Fruit fly (Drosophila melanogaster) whole organism: Measurements from ENCODE around the gene CG10211.

Experiments
- CG8478 ChIP-seq: fragments of >200 bp; optimal IDR thresholded peaks from 2 replicates; lab custom pipeline; 2018; ENCODE audit warnings: inconsistent platforms
- Dll ChIP-seq: fragments of >200 bp; optimal IDR thresholded peaks from 2 replicates; lab custom pipeline; 2017
- EcR ChIP-seq, 2 experiments: fragments of >200 bp; optimal IDR thresholded peaks; 2 replicates each; lab custom pipeline; 2017; ENCODE audit warnings: missing biosample characterization in 2 of 2, missing genetic modification characterization in 2 of 2, missing genetic modification reagents in 2 of 2
- pan ChIP-seq: fragments of >200 bp; optimal IDR thresholded peaks from 2 replicates; lab custom pipeline; 2017
- psq ChIP-seq: fragments of >200 bp; optimal IDR thresholded peaks from 2 replicates; lab custom pipeline; 2017
- usp ChIP-seq: fragments of >200 bp; optimal IDR thresholded peaks from 2 replicates; lab custom pipeline; 2017; ENCODE audit warnings: missing biosample characterization, missing genetic modification characterization, mixed read lengths

The CG10211 gene

DNA sequence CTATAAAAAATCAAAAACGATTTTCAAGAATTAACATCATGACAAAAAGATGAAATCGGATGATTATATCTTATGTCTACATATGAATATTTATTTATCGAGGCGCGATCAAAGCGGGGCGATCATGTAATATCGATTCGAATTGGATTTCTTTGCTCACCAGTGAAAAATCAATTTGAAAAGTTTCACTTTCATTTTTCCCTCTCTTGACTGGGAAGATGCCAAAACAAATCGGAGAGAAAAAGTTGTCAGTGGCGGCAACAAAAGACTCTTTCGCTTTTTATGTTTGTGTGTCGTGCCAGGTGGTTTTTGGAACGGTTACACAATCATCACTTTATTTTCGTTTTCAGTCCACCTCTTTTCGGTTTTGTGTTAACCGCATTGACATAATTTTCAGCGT lies 1.6 kb downstream of the CG10211 start:
- TF ChIP-seq EcR (GFP tag; optimal IDR thresholded peaks at IDR 0.05; lab: Kevin White, UChicago) (no peak), usp (GFP tag; lab: Kevin White, UChicago) (no peak), Dll (lab: Kevin White, UChicago) (no peak), psq (lab: Kevin White, UChicago) (no peak), pan (lab: Kevin White, UChicago) (no peak), CG8478 (lab: Kevin White, UChicago) (no peak)

DNA sequence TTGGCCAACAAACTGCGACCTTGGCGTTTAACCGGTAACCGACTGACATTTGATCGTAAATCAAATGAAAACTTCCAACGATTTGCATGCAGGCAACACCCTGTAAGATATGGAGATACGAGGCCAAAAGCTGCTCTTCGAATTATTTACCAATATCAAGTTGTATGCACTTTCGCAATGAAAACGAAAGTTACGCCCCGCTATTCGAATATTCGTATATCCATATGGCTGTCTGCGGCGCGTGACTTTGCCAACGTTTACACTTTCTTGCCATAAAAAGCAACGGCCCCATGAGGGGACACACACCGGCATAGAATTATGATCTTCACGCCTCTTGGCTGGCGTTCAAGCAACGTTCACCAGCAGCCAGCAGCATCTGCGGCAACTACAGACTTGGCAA lies 5.0 kb downstream of the CG10211 start:
- TF ChIP-seq psq (lab: Kevin White, UChicago), result no peak
- TF ChIP-seq CG8478 (lab: Kevin White, UChicago), result no peak
- TF ChIP-seq pan (lab: Kevin White, UChicago), result no peak

dm6 chr2L:18523003-18523402 lies 5.7 kb downstream of the CG10211 start:
- TF ChIP-seq EcR (GFP tag; optimal IDR thresholded peaks at IDR 0.05; lab: Kevin White, UChicago) (no peak), Dll (lab: Kevin White, UChicago) (no peak), usp (GFP tag; lab: Kevin White, UChicago) (no peak), pan (lab: Kevin White, UChicago) (no peak), CG8478 (lab: Kevin White, UChicago) (no peak), psq (lab: Kevin White, UChicago) (no peak)

dm6 chr2L:18524896-18525295 lies 7.6 kb downstream of the CG10211 start:
- TF ChIP-seq pan (lab: Kevin White, UChicago) (no peak), Dll (lab: Kevin White, UChicago) (no peak), usp (GFP tag; lab: Kevin White, UChicago) (no peak), EcR (GFP tag; optimal IDR thresholded peaks at IDR 0.05; lab: Kevin White, UChicago) (no peak), psq (lab: Kevin White, UChicago) (no peak), CG8478 (lab: Kevin White, UChicago) (no peak)

DNA sequence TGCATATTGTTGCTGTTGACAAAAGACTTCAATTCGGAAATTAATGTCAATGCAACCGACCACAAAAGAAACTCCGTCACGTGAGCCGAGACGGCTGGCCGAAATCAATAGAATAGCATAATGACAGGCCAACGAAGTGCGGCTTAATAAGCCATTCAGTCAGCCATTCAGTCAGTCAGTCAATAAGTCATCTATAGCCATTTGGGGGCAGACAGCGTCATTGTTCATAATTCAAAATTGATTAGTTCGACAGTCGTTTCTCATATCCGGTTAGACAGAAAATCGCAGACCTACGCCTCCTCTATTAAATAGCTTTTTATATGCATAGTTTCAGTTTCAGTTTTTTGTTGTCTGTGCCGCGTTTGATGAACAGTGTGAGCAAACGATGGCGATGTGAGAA lies 8.7 kb downstream of the CG10211 start:
- no peak for TF ChIP-seq CG8478 (lab: Kevin White, UChicago)
- no peak for TF ChIP-seq usp (GFP tag; lab: Kevin White, UChicago)
- no peak for TF ChIP-seq pan (lab: Kevin White, UChicago)
- TF ChIP-seq Dll (lab: Kevin White, UChicago), result no peak
- TF ChIP-seq EcR (GFP tag; optimal IDR thresholded peaks at IDR 0.05; lab: Kevin White, UChicago), result no peak
- TF ChIP-seq psq (lab: Kevin White, UChicago), result no peak

DNA sequence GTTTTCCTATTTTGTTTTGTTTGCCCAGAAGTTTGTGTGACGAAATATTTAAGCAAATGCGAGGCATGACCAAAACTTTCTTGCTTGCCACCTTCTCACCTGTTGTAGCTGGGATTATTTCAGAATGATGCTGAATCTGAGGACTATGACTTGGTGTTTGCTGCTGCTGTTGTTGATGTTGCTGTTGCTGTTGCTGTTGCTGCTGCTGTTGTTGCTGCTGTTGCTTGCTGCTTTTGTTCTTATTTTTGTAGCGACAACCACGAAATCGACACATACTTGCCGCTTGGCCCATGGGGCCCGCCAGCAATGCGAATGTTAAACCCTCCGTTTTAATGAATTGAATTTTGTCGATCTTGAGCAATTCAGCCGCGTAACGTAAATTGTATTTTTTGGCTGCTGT lies 29.1 kb downstream of the CG10211 start:
- TF ChIP-seq psq (lab: Kevin White, UChicago), result no peak
- no peak for TF ChIP-seq Dll (lab: Kevin White, UChicago)
- TF ChIP-seq usp (GFP tag; lab: Kevin White, UChicago), result no peak
- no peak for TF ChIP-seq pan (lab: Kevin White, UChicago)
- no peak for TF ChIP-seq CG8478 (lab: Kevin White, UChicago)
- TF ChIP-seq EcR (GFP tag; optimal IDR thresholded peaks at IDR 0.05; lab: Kevin White, UChicago), result no peak

DNA sequence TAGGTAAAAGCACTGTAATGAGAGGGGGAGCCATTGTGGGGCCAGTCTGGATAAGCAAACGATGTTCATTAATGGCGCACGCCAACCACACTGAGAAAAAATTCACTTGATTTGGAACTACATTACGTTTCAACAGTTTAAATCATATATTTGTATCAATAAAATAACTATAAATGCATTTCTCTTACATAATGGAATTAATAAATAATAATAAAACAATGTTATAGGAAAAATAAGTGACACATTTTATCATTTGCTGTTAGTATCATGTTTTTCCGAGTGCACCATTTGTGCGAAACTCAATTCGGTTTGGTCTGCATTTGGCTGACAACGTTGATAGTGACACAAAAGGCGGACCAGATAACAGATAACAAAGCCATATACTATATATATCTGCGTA lies 31.5 kb downstream of the CG10211 start:
- no peak for TF ChIP-seq EcR (GFP tag; optimal IDR thresholded peaks at IDR 0.05; lab: Kevin White, UChicago)
- no peak for TF ChIP-seq CG8478 (lab: Kevin White, UChicago)
- TF ChIP-seq usp (GFP tag; lab: Kevin White, UChicago), result no peak
- no peak for TF ChIP-seq Dll (lab: Kevin White, UChicago)
- no peak for TF ChIP-seq pan (lab: Kevin White, UChicago)
- TF ChIP-seq psq (lab: Kevin White, UChicago), result no peak

DNA sequence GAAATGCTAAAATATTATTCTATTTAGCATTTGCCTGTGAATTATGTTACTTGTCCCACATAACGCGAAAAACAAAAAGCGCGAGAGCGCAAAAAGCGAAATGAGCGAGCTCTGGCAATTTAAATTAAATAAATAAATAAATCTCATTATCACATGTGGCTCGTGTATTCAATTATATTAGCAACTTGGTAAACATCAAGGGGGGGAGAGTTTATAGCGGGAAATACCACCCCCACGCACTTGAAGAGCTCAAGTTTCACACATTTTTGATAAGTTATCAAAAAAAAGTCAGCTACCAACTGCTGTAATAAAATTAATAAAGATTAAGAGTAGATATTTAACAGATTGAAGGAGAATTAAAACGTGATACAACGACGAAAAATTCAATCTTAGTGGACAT lies 32.2 kb downstream of the CG10211 start:
- TF ChIP-seq psq (lab: Kevin White, UChicago) (no peak), Dll (lab: Kevin White, UChicago) (no peak), CG8478 (lab: Kevin White, UChicago) (no peak), pan (lab: Kevin White, UChicago) (no peak), usp (GFP tag; lab: Kevin White, UChicago) (no peak), EcR (GFP tag; optimal IDR thresholded peaks at IDR 0.05; lab: Kevin White, UChicago) (no peak)

- no peak for TF ChIP-seq pan (lab: Kevin White, UChicago)
- TF ChIP-seq psq (lab: Kevin White, UChicago), result no peak
- no peak for TF ChIP-seq EcR (GFP tag; optimal IDR thresholded peaks at IDR 0.05; lab: Kevin White, UChicago)
- no peak for TF ChIP-seq CG8478 (lab: Kevin White, UChicago)
- TF ChIP-seq Dll (lab: Kevin White, UChicago), result no peak
- TF ChIP-seq usp (GFP tag; lab: Kevin White, UChicago), result no peak
These were observed 36.9 kb downstream of the CG10211 start for dm6 chr2L:18554205-18554604.

DNA sequence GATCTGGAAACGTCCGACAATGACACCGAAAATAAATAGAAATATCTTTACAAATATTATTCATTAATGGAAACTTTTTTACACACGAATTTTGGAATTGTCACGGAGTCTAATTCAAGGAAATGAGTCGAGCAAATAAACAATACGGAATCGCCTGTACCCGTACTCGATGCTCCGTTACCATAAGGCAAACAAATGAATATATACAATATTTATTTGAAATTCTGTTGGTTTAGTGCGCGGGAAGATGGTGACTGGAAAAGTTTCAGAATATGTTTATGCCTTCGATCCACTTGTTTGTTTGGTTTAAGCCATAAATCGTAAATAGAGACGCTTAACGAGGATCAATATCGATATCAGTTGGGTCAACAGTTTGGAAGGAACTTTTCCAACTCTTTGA lies 39.1 kb downstream of the CG10211 start:
- no peak for TF ChIP-seq pan (lab: Kevin White, UChicago)
- TF ChIP-seq usp (GFP tag; lab: Kevin White, UChicago), result no peak
- TF ChIP-seq Dll (lab: Kevin White, UChicago), result no peak
- TF ChIP-seq EcR (GFP tag; optimal IDR thresholded peaks at IDR 0.05; lab: Kevin White, UChicago), result no peak
- no peak for TF ChIP-seq psq (lab: Kevin White, UChicago)
- TF ChIP-seq CG8478 (lab: Kevin White, UChicago), result no peak

dm6 chr2L:18557965-18558537 lies 40.8 kb downstream of the CG10211 start:
- TF ChIP-seq Dll (lab: Kevin White, UChicago), result no peak

DNA sequence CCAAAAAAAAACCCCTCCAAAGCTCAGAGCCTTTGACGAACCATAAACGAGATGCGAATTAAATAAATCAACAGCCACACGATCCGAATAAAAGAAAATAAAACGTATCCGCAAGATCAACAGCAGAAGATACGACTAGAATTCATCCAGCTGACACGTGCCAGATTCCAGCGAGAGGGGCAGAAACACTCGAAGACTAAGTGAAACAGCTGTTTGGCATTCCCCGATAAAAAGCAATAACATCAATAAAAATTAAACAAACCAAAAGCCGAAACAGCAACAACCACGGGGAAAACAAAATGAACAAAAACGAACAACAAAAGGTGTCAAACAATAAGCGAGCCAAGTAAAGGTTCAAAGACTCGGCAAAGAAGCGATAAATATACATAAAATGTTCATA lies 41.8 kb downstream of the CG10211 start:
- TF ChIP-seq pan (lab: Kevin White, UChicago) (no peak), psq (lab: Kevin White, UChicago) (no peak), CG8478 (lab: Kevin White, UChicago) (no peak), Dll (lab: Kevin White, UChicago) (no peak), EcR (GFP tag; optimal IDR thresholded peaks at IDR 0.05; lab: Kevin White, UChicago) (no peak), usp (GFP tag; lab: Kevin White, UChicago) (no peak)
